Worm (Caenorhabditis elegans) whole organism, late embryonic: ENCODE measurements around the gene K09F6.6.

Experiments used
- C08G9.2 ChIP-seq: sonication (generic microtip); optimal IDR thresholded peaks from 2 replicates; lab custom pipeline; 2016; ENCODE audit warnings: mild to moderate bottlenecking, missing genetic modification characterization, moderate library complexity, missing compliant biosample characterization
- F13H6.1 ChIP-seq: sonication (generic microtip); optimal IDR thresholded peaks from 2 replicates; lab custom pipeline; 2016; ENCODE audit warnings: missing genetic modification characterization, missing compliant biosample characterization
- K09A11.1 ChIP-seq: sonication (generic microtip); optimal IDR thresholded peaks from 2 replicates; lab custom pipeline; 2017; ENCODE audit warnings: antibody characterized with exemption, mild to moderate bottlenecking, missing genetic modification characterization, missing compliant biosample characterization; ENCODE audit not compliant: insufficient read depth
- ceh-18 ChIP-seq: sonication (generic microtip); optimal IDR thresholded peaks from 2 replicates; lab custom pipeline; 2016; ENCODE audit warnings: missing genetic modification characterization, missing compliant biosample characterization
- ceh-19 ChIP-seq: fragments of 200-800 bp; sonication (Bioruptor generic); optimal IDR thresholded peaks from 2 replicates; lab custom pipeline; 2018; ENCODE audit warnings: mild to moderate bottlenecking, missing genetic modification characterization, missing compliant biosample characterization
- ceh-2 ChIP-seq: sonication (generic microtip); optimal IDR thresholded peaks from 2 replicates; lab custom pipeline; 2016; ENCODE audit warnings: missing genotype, missing genetic modification characterization, missing compliant biosample characterization
- ceh-22 ChIP-seq: sonication (generic microtip); optimal IDR thresholded peaks from 2 replicates; lab custom pipeline; 2017; ENCODE audit warnings: missing biosample characterization, missing genetic modification characterization
- ceh-24 ChIP-seq: sonication (generic microtip); optimal IDR thresholded peaks from 2 replicates; lab custom pipeline; 2016; ENCODE audit warnings: mild to moderate bottlenecking, missing genetic modification characterization, missing compliant biosample characterization
- ceh-30 ChIP-seq: fragments of 150-350 bp; optimal IDR thresholded peaks from 2 replicates; lab custom pipeline; 2014; ENCODE audit warnings: missing biosample characterization, missing genetic modification characterization
- ceh-31 ChIP-seq: sonication (generic microtip); optimal IDR thresholded peaks from 2 replicates; lab custom pipeline; 2016; ENCODE audit warnings: missing genetic modification characterization, missing compliant biosample characterization
- ceh-45 ChIP-seq: fragments of 200-800 bp; sonication (Bioruptor generic); IDR thresholded peaks from 2 replicates; pipeline ENCODE4 v1.3.6; 2022; ENCODE audit warnings: missing genetic modification reagents, missing genetic modification characterization, missing compliant biosample characterization
- ceh-9 ChIP-seq: sonication (generic microtip); optimal IDR thresholded peaks from 2 replicates; lab custom pipeline; 2016; ENCODE audit warnings: mild to moderate bottlenecking, missing genetic modification characterization, inconsistent platforms, missing compliant biosample characterization
- che-1 ChIP-seq: sonication (generic microtip); optimal IDR thresholded peaks from 2 replicates; lab custom pipeline; 2016; ENCODE audit warnings: mild to moderate bottlenecking, missing genetic modification characterization, missing compliant biosample characterization
- dmd-4 ChIP-seq: sonication (generic microtip); optimal IDR thresholded peaks from 2 replicates; lab custom pipeline; 2016; ENCODE audit warnings: borderline replicate concordance, missing genetic modification characterization, missing compliant biosample characterization
- elt-2 ChIP-seq: sonication (generic microtip); optimal IDR thresholded peaks from 2 replicates; lab custom pipeline; 2016; ENCODE audit warnings: missing genetic modification reagents, missing genetic modification characterization, missing compliant biosample characterization
- fax-1 ChIP-seq: sonication (generic microtip); optimal IDR thresholded peaks from 2 replicates; lab custom pipeline; 2016; ENCODE audit warnings: missing genotype, missing genetic modification characterization, missing compliant biosample characterization
- fkh-10 ChIP-seq: fragments of 150-350 bp; optimal IDR thresholded peaks from 2 replicates; lab custom pipeline; 2014; ENCODE audit warnings: missing biosample characterization, missing genetic modification reagents, missing genetic modification characterization
- fkh-6 ChIP-seq: sonication (generic microtip); optimal IDR thresholded peaks from 2 replicates; lab custom pipeline; 2016; ENCODE audit warnings: missing genetic modification characterization, missing compliant biosample characterization
- hlh-13 ChIP-seq: fragments of 200-800 bp; sonication (Bioruptor generic); optimal IDR thresholded peaks from 2 replicates; lab custom pipeline; 2018; ENCODE audit warnings: mild to moderate bottlenecking, missing genetic modification characterization, missing compliant biosample characterization
- hlh-30 ChIP-seq: sonication (generic microtip); optimal IDR thresholded peaks from 2 replicates; lab custom pipeline; 2017; ENCODE audit warnings: antibody characterized with exemption, missing genetic modification characterization, missing compliant biosample characterization; ENCODE audit not compliant: insufficient read depth
- hlh-6 ChIP-seq: sonication (generic microtip); optimal IDR thresholded peaks from 2 replicates; lab custom pipeline; 2016; ENCODE audit warnings: missing genotype, missing genetic modification characterization, missing compliant biosample characterization
- hlh-8 ChIP-seq: sonication (generic microtip); optimal IDR thresholded peaks from 2 replicates; lab custom pipeline; 2016; ENCODE audit warnings: missing genotype, missing genetic modification characterization, missing compliant biosample characterization
- lim-6 ChIP-seq: sonication (generic microtip); optimal IDR thresholded peaks from 2 replicates; lab custom pipeline; 2016; ENCODE audit warnings: missing genetic modification characterization, missing compliant biosample characterization
- mec-3 ChIP-seq: sonication (generic microtip); optimal IDR thresholded peaks from 2 replicates; lab custom pipeline; 2016; ENCODE audit warnings: borderline replicate concordance, missing genetic modification characterization, missing compliant biosample characterization
- nfya-1 ChIP-seq: sonication (generic microtip); optimal IDR thresholded peaks from 2 replicates; lab custom pipeline; 2017; ENCODE audit warnings: missing genetic modification characterization, mild to moderate bottlenecking, missing compliant biosample characterization, antibody characterized with exemption, moderate library complexity
- nhr-11 ChIP-seq: fragments of 150-350 bp; optimal IDR thresholded peaks from 2 replicates; lab custom pipeline; 2014; ENCODE audit warnings: missing biosample characterization, missing genetic modification characterization
- pat-9 ChIP-seq: fragments of 200-800 bp; sonication (Bioruptor generic); optimal IDR thresholded peaks from 2 replicates; lab custom pipeline; 2018; ENCODE audit warnings: mild to moderate bottlenecking, missing genetic modification characterization, moderate library complexity, missing compliant biosample characterization
- pax-1 ChIP-seq: fragments of 150-350 bp; optimal IDR thresholded peaks from 2 replicates; lab custom pipeline; 2014; ENCODE audit warnings: missing biosample characterization, missing genetic modification characterization
- pha-4 ChIP-seq: fragments of 150-350 bp; optimal IDR thresholded peaks from 2 replicates; lab custom pipeline; 2018; ENCODE audit warnings: missing biosample characterization, missing genetic modification reagents, missing genetic modification characterization
- pros-1 ChIP-seq: fragments of 150-350 bp; optimal IDR thresholded peaks from 2 replicates; lab custom pipeline; 2014; ENCODE audit warnings: missing biosample characterization, missing genetic modification reagents, missing genetic modification characterization
- ref-2 ChIP-seq: sonication (generic microtip); optimal IDR thresholded peaks from 2 replicates; lab custom pipeline; 2016; ENCODE audit warnings: missing genetic modification characterization, missing compliant biosample characterization
- sdc-2 ChIP-seq: sonication (generic microtip); optimal IDR thresholded peaks from 2 replicates; lab custom pipeline; 2016; ENCODE audit warnings: missing genotype, missing genetic modification characterization, missing compliant biosample characterization
- sox-2 ChIP-seq: fragments of 200-800 bp; sonication (Bioruptor generic); IDR thresholded peaks from 2 replicates; pipeline ENCODE4 v1.3.6; 2022; ENCODE audit warnings: missing genetic modification reagents, missing genetic modification characterization, missing compliant biosample characterization
- sox-4 ChIP-seq: sonication (generic microtip); optimal IDR thresholded peaks from 2 replicates; lab custom pipeline; 2017; ENCODE audit warnings: mild to moderate bottlenecking, missing genetic modification characterization, inconsistent platforms, missing compliant biosample characterization
- ttx-3 ChIP-seq: sonication (generic microtip); optimal IDR thresholded peaks from 2 replicates; lab custom pipeline; 2016; ENCODE audit warnings: missing genetic modification reagents, missing genetic modification characterization, missing compliant biosample characterization
- unc-3 ChIP-seq, 2 experiments: fragments of 200-800 bp in 1 of 2; sonication (Bioruptor generic) in 1 of 2; sonication (generic microtip) in 1 of 2; conservative IDR thresholded peaks in 1 of 2; optimal IDR thresholded peaks in 1 of 2; 2 replicates each; pipeline versions ENCODE4 v1.3.6 to Lab custom; 2016 to 2022; ENCODE audit warnings: missing compliant biosample characterization in 2 of 2, missing genetic modification characterization in 2 of 2, missing genetic modification reagents in 1 of 2
- unc-42 ChIP-seq: sonication (generic microtip); optimal IDR thresholded peaks from 2 replicates; lab custom pipeline; 2016; ENCODE audit warnings: missing genotype, missing genetic modification characterization, missing compliant biosample characterization
- unc-86 ChIP-seq: sonication (generic microtip); optimal IDR thresholded peaks from 2 replicates; lab custom pipeline; 2016; ENCODE audit warnings: missing genetic modification characterization, missing compliant biosample characterization
- zip-5 ChIP-seq: sonication (generic microtip); optimal IDR thresholded peaks from 2 replicates; lab custom pipeline; 2016; ENCODE audit warnings: missing genetic modification characterization, missing compliant biosample characterization

K09F6.6 gene

DNA sequence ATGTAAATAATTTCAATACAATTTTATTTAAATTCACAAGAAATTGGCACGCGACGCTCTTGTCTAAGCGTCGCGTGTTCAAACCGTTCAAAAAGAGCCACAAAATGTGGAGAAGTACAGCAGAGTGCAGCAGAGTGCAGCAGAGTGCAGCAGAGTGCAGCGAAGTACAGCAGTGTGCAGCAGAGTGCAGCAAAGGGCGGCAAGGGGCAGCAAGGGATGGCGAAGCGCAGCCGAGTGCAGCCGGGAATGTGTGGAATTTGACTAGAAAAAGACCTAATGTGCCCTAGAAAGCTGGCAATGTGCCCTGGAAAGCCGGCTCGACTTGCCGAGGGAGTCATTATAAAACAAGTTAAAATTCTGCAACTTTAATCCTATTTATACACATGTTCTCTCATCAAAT is at the start of gene K09F6.6:
K09F6.6 (minus strand) TSS at position 43 of the 400 bp plus-strand sequence.
- no peak for TF ChIP-seq elt-2 (tag; lab: Kevin White, UChicago)
- no peak for TF ChIP-seq pros-1
- TF ChIP-seq ceh-22 (tag; lab: Kevin White, UChicago), result no peak
- TF ChIP-seq sox-2 (GFP tag; lab: Robert Waterston, UW), result no peak
- no peak for TF ChIP-seq ttx-3 (tag; lab: Kevin White, UChicago)
- no peak for TF ChIP-seq zip-5
- no peak for TF ChIP-seq pha-4 (tag; lab: Kevin White, UChicago)
- TF ChIP-seq ceh-9, result no peak
- no peak for TF ChIP-seq F13H6.1 (tag; lab: Kevin White, UChicago)
- TF ChIP-seq nfya-1 (tag; lab: Kevin White, UChicago), result no peak
- TF ChIP-seq nhr-11, result no peak

DNA sequence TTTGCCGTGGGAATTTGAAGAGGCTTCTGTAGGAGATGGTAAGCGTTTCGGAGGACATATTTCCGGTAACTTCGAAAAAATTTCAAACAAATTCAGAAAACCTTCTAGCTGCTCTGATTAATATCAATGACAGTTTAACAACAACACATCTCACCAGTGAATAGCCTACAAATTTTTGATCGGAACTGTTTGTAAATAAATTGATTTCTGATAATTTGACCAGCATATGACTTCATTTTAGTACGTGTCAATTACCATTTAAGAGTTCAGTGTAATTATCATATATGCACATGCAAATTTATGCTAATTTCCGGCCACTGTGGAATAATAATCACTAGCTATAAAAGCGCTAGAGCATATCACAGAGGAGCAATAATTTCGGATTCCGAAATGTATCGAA is 45.9 kb upstream of the K09F6.6 start, which contains the start of gene ZK1240.11:
ZK1240.11 (plus strand) TSS at position 301 of the 400 bp plus-strand sequence.
- TF ChIP-seq ref-2 (tag; lab: Kevin White, UChicago), result no peak
- no peak for TF ChIP-seq sox-4 (tag; lab: Kevin White, UChicago)
- TF ChIP-seq unc-86 (tag; lab: Kevin White, UChicago), result no peak
- TF ChIP-seq ceh-30 (tag; lab: Kevin White, UChicago), result no peak
- TF ChIP-seq unc-42 (tag; lab: Kevin White, UChicago), result no peak
- TF ChIP-seq mec-3, result no peak
- no peak for TF ChIP-seq ceh-45 (GFP tag; lab: Robert Waterston, UW)
- TF ChIP-seq hlh-13, result no peak

DNA sequence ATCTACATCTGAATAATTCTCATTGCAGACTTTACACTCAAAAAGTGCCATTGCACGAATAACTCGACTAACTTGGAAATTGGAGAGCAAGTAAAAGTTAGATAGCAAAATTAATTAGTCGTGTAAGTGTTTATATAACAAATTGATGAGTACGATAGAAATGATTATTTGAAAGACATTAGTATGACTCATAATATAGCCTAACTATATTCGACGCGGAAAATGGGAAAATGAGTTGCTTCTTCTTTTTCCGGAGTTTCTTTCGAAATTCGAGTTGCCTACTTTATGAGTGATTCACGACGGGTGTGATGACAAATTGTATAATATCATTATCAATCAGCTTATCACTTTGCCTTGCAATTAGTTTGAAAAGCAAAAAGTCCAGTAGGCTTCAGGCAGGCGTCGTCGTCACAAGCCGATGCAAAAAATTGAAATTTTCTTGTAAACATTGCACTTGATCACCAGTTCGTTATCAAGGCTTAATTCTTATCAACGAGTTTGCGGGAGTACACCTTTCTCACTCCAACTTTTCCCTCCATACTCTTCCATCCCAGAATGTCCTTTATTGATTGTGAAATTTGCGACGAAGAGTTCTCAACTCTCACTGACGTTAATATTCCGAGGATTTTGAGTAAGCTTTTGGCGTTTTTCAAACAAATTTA is 43.9 kb upstream of the K09F6.6 start, which contains the start of the genes ZK1240.6 and ZK1240.2:
ZK1240.6 (minus strand) TSS at position 51 of the 662 bp plus-strand sequence.
ZK1240.2 (plus strand) TSS at position 520 of the 662 bp plus-strand sequence.
- no peak for TF ChIP-seq elt-2 (tag; lab: Kevin White, UChicago)
- no peak for TF ChIP-seq fax-1 (tag; lab: Kevin White, UChicago)
- TF ChIP-seq ceh-18 (tag; lab: Kevin White, UChicago), result no peak
- no peak for TF ChIP-seq hlh-13
- TF ChIP-seq ref-2 (tag; lab: Kevin White, UChicago), result no peak
- no peak for TF ChIP-seq fkh-10 (GFP tag; lab: Kevin White, UChicago)
- no peak for TF ChIP-seq ceh-45 (GFP tag; lab: Robert Waterston, UW)
- no peak for TF ChIP-seq hlh-8 (tag; lab: Kevin White, UChicago)
- TF ChIP-seq K09A11.1 (tag; lab: Kevin White, UChicago), result no peak
- TF ChIP-seq ceh-24 (tag; lab: Kevin White, UChicago), result no peak
- no peak for TF ChIP-seq ceh-31 (tag; lab: Kevin White, UChicago)
- TF ChIP-seq ceh-9, result no peak
- no peak for TF ChIP-seq hlh-6 (tag; lab: Kevin White, UChicago)

DNA sequence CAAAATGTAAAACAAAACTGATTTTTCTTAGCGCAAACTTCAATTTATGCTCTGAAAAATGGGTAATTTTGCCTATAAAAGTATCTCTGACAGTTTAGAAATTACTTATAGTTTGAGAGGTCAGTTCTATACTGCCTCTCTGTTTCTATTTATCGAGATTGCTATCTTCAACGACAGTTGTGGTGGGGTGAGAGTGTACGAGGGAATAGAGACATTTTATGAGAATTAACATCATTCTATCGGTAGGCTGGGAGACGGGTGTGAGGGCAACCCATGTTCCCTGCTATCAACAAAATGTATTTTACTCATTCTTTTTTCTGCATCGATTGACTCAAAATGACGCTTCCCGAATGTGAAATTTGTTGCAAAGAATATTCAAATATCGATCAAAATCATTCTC is 41.0 kb upstream of the K09F6.6 start, which contains the start of gene ZK1240.3:
ZK1240.3 (plus strand) TSS at position 238 of the 400 bp plus-strand sequence.
- TF ChIP-seq pros-1 (no peak), elt-2 (tag; lab: Kevin White, UChicago) (peak; percentile 17)

DNA sequence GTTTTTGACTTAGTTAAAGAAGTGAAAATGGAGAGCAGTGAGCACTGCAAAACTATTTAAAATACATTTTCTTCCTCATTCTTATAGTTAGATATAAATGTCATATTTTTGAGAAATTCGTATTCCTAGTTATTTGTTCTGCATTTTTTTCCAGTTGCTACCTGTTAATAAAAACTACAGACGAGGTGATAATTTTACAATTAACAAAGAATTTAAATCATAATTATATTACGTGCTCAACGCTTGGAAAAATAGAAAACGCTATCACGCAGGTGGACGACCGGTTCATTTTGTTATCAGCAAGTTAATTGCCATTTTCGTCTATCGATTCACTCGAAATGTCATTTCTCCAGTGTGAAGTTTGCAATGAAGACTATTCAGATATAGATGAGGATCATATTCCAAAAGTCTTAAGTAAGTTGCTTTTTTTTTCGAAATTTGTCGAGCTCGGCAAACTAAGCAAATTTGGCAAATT is 38.8 kb upstream of the K09F6.6 start, which contains the start of the genes ZK1240.5 and ZK1240.9:
ZK1240.5 (minus strand) TSS at position 51 of the 475 bp plus-strand sequence.
ZK1240.9 (plus strand) TSS at position 307 of the 475 bp plus-strand sequence.
- TF ChIP-seq dmd-4 (no peak), fkh-6 (tag; lab: Kevin White, UChicago) (no peak), ceh-2 (tag; lab: Kevin White, UChicago) (no peak), unc-86 (tag; lab: Kevin White, UChicago) (no peak), pat-9 (tag; lab: Kevin White, UChicago) (no peak), F13H6.1 (tag; lab: Kevin White, UChicago) (no peak), fkh-10 (GFP tag; lab: Kevin White, UChicago) (no peak), che-1 (tag; lab: Kevin White, UChicago) (no peak), nhr-11 (no peak), hlh-8 (tag; lab: Kevin White, UChicago) (no peak), pax-1 (tag; lab: Kevin White, UChicago) (no peak), lim-6 (tag; lab: Kevin White, UChicago) (no peak), hlh-30 (no peak), sdc-2 (tag; lab: Kevin White, UChicago) (no peak), C08G9.2 (no peak), ceh-19 (GFP tag; lab: Kevin White, UChicago) (no peak), unc-3 (GFP tag; conservative IDR thresholded peaks at IDR 0.05; lab: Robert Waterston, UW) (no peak), unc-3 (tag; optimal IDR thresholded peaks at IDR 0.05; lab: Kevin White, UChicago) (no peak)
